Fruit fly (Drosophila melanogaster) whole organism, embryonic: ENCODE data around the gene vib.
A peak's percentile ranks its signal among the peaks of the same experiment; 100 is the strongest.

Experiments used
- Abd-B ChIP-seq: fragments of 200-800 bp; sonication (Bioruptor generic); optimal IDR thresholded peaks from 2 replicates; lab custom pipeline; 2018; ENCODE audit warnings: missing biosample characterization, mild to moderate bottlenecking, missing genetic modification characterization, moderate library complexity
- Adf1 ChIP-seq: fragments of 200-800 bp; sonication (Bioruptor generic); IDR thresholded peaks from 2 replicates; pipeline ENCODE4 v1.3.6; 2022; ENCODE audit warnings: missing biosample characterization, missing genetic modification characterization
- Blimp-1 ChIP-seq: fragments of 200-800 bp; sonication (Bioruptor generic); optimal IDR thresholded peaks from 3 replicates; lab custom pipeline; 2018; ENCODE audit warnings: missing biosample characterization, missing genetic modification characterization, mild to moderate bottlenecking, moderate library complexity, missing genetic modification reagents
- C15 ChIP-seq: fragments of 200-800 bp; sonication (Bioruptor generic); IDR thresholded peaks from 3 replicates; pipeline ENCODE4 v1.3.6; 2022; ENCODE audit warnings: missing biosample characterization, missing genetic modification characterization
- CG10321 ChIP-seq: fragments of 200-800 bp; sonication (Bioruptor generic); IDR thresholded peaks from 2 replicates; pipeline ENCODE4 v1.3.6; 2022; ENCODE audit warnings: missing biosample characterization, missing genetic modification characterization
- CG11504 ChIP-seq: fragments of 200-800 bp; sonication (Bioruptor generic); optimal IDR thresholded peaks from 3 replicates; lab custom pipeline; 2019; ENCODE audit warnings: missing biosample characterization, mild to moderate bottlenecking, missing genetic modification characterization, moderate library complexity
- CG12104 ChIP-seq: fragments of 200-800 bp; sonication (Bioruptor generic); optimal IDR thresholded peaks from 3 replicates; lab custom pipeline; 2016; ENCODE audit warnings: missing biosample characterization, missing genetic modification characterization
- CG13287 ChIP-seq: fragments of 200-800 bp; sonication (Bioruptor generic); IDR thresholded peaks from 2 replicates; pipeline ENCODE4 v1.3.6; 2022; ENCODE audit warnings: missing biosample characterization, missing genetic modification characterization; ENCODE audit not compliant: partially characterized antibody
- CG15514 ChIP-seq: fragments of 200-800 bp; sonication (Bioruptor generic); optimal IDR thresholded peaks from 3 replicates; lab custom pipeline; 2017; ENCODE audit warnings: missing biosample characterization, missing genetic modification characterization, mild to moderate bottlenecking, moderate library complexity, missing genetic modification reagents
- CG16779 ChIP-seq: fragments of 200-800 bp; sonication (Bioruptor generic); IDR thresholded peaks from 2 replicates; pipeline ENCODE4 v1.3.6; 2022; ENCODE audit warnings: missing biosample characterization, missing genetic modification characterization
- CG17328 ChIP-seq: fragments of 200-800 bp; sonication (Bioruptor generic); IDR thresholded peaks from 2 replicates; pipeline ENCODE4 v1.3.6; 2022; ENCODE audit warnings: missing biosample characterization, missing genetic modification characterization
- CG17912 ChIP-seq: fragments of 200-800 bp; sonication (Bioruptor generic); optimal IDR thresholded peaks from 2 replicates; lab custom pipeline; 2018; ENCODE audit warnings: missing biosample characterization, mild to moderate bottlenecking, missing genetic modification characterization
- CG2678 ChIP-seq: fragments of 200-800 bp; sonication (Bioruptor generic); optimal IDR thresholded peaks from 3 replicates; lab custom pipeline; 2019; ENCODE audit warnings: missing biosample characterization, mild to moderate bottlenecking, missing genetic modification characterization, moderate library complexity
- CG4854 ChIP-seq: fragments of 200-800 bp; sonication (Bioruptor generic); optimal IDR thresholded peaks from 2 replicates; lab custom pipeline; 2016; ENCODE audit warnings: missing biosample characterization, missing genetic modification characterization, inconsistent platforms
- CG6175 ChIP-seq: fragments of 200-800 bp; sonication (Bioruptor generic); IDR thresholded peaks from 3 replicates; pipeline ENCODE4 v1.3.6; 2022; ENCODE audit warnings: missing biosample characterization, missing genetic modification characterization
- CG6654 ChIP-seq: fragments of 200-800 bp; sonication (Bioruptor generic); optimal IDR thresholded peaks from 2 replicates; lab custom pipeline; 2017; ENCODE audit warnings: missing biosample characterization, mild to moderate bottlenecking, missing genetic modification characterization
- CG7357 ChIP-seq: fragments of 200-800 bp; sonication (Bioruptor generic); IDR thresholded peaks from 3 replicates; pipeline ENCODE4 v1.3.6; 2022; ENCODE audit warnings: missing biosample characterization, missing genetic modification characterization
- CG7372 ChIP-seq: fragments of 200-800 bp; sonication (Bioruptor generic); IDR thresholded peaks from 2 replicates; pipeline ENCODE4 v1.3.6; 2022; ENCODE audit warnings: missing biosample characterization, missing genetic modification characterization
- CG9437 ChIP-seq: fragments of 200-800 bp; sonication (Bioruptor generic); optimal IDR thresholded peaks from 2 replicates; lab custom pipeline; 2018; ENCODE audit warnings: missing biosample characterization, mild to moderate bottlenecking, missing genetic modification characterization
- CG9797 ChIP-seq: fragments of 200-800 bp; sonication (Bioruptor generic); optimal IDR thresholded peaks from 3 replicates; lab custom pipeline; 2018; ENCODE audit warnings: missing biosample characterization, mild to moderate bottlenecking, missing genetic modification characterization
- D ChIP-seq, 2 experiments: fragments of 200-800 bp in 1 of 2; fragments of >200 bp in 1 of 2; sonication (Bioruptor generic) in 1 of 2; optimal IDR thresholded peaks; 2 replicates in 1 of 2; 3 replicates in 1 of 2; lab custom pipeline; 2017; ENCODE audit warnings: mild to moderate bottlenecking in 1 of 2, missing biosample characterization in 1 of 2, missing genetic modification characterization in 1 of 2, missing genetic modification reagents in 1 of 2
- Dip3 ChIP-seq: fragments of 200-800 bp; sonication (Bioruptor generic); optimal IDR thresholded peaks from 3 replicates; lab custom pipeline; 2016; ENCODE audit warnings: missing biosample characterization, missing genetic modification characterization
- Gug ChIP-seq: fragments of 200-800 bp; sonication (Bioruptor generic); IDR thresholded peaks from 4 replicates; pipeline ENCODE4 v1.3.6; 2022; ENCODE audit warnings: missing biosample characterization, missing genetic modification characterization
- Hr78 ChIP-seq, 2 experiments: fragments of 200-800 bp in 1 of 2; fragments of >200 bp in 1 of 2; sonication (Bioruptor generic) in 1 of 2; optimal IDR thresholded peaks; 2 replicates each; lab custom pipeline; 2017 to 2019; ENCODE audit warnings: missing biosample characterization in 2 of 2, missing genetic modification characterization in 2 of 2, mild to moderate bottlenecking in 1 of 2, moderate library complexity in 1 of 2
- Jarid2 ChIP-seq: fragments of 200-800 bp; sonication (Bioruptor generic); optimal IDR thresholded peaks from 3 replicates; lab custom pipeline; 2017; ENCODE audit warnings: mild to moderate bottlenecking, missing biosample characterization, missing genetic modification reagents, missing genetic modification characterization
- NC2α ChIP-seq: fragments of 200-800 bp; sonication (Bioruptor generic); optimal IDR thresholded peaks from 2 replicates; lab custom pipeline; 2016; ENCODE audit warnings: missing biosample characterization, missing genetic modification characterization
- Nf-YA ChIP-seq: fragments of 200-800 bp; sonication (Bioruptor generic); IDR thresholded peaks from 2 replicates; pipeline ENCODE4 v1.3.6; 2022; ENCODE audit warnings: missing biosample characterization, missing genetic modification characterization
- Sox100B ChIP-seq: fragments of 200-800 bp; sonication (Bioruptor generic); optimal IDR thresholded peaks from 3 replicates; lab custom pipeline; 2018; ENCODE audit warnings: missing biosample characterization, mild to moderate bottlenecking, missing genetic modification characterization
- Xbp1 ChIP-seq: fragments of 200-800 bp; sonication (Bioruptor generic); optimal IDR thresholded peaks from 3 replicates; lab custom pipeline; 2016; ENCODE audit warnings: missing biosample characterization, mild to moderate bottlenecking, missing genetic modification characterization
- Xrp1 ChIP-seq: fragments of 200-800 bp; sonication (Bioruptor generic); IDR thresholded peaks from 2 replicates; pipeline ENCODE4 v1.3.6; 2022; ENCODE audit warnings: missing biosample characterization, missing genetic modification characterization
- al ChIP-seq: fragments of 200-800 bp; sonication (Bioruptor generic); IDR thresholded peaks from 2 replicates; pipeline ENCODE4 v1.3.6; 2022; ENCODE audit warnings: missing biosample characterization, missing genetic modification characterization
- amos ChIP-seq: fragments of 200-800 bp; sonication (Bioruptor generic); IDR thresholded peaks from 2 replicates; pipeline ENCODE4 v1.3.6; 2022; ENCODE audit warnings: missing biosample characterization, missing genetic modification characterization; ENCODE audit not compliant: partially characterized antibody
- chn ChIP-seq: fragments of 200-800 bp; sonication (Bioruptor generic); optimal IDR thresholded peaks from 2 replicates; lab custom pipeline; 2016; ENCODE audit warnings: missing biosample characterization, missing genetic modification characterization
- ci ChIP-seq: fragments of 200-800 bp; sonication (Bioruptor generic); IDR thresholded peaks from 3 replicates; pipeline ENCODE4 v1.3.6; 2022; ENCODE audit warnings: missing biosample characterization, missing genetic modification characterization
- disco-r ChIP-seq: fragments of 200-800 bp; sonication (Bioruptor generic); optimal IDR thresholded peaks from 2 replicates; lab custom pipeline; 2016; ENCODE audit warnings: missing biosample characterization, missing genetic modification characterization
- dmrt99B ChIP-seq: fragments of 200-800 bp; sonication (Bioruptor generic); optimal IDR thresholded peaks from 2 replicates; lab custom pipeline; 2018; ENCODE audit warnings: missing biosample characterization, mild to moderate bottlenecking, missing genetic modification characterization, moderate library complexity
- ewg ChIP-seq: fragments of 200-800 bp; sonication (Bioruptor generic); optimal IDR thresholded peaks from 3 replicates; lab custom pipeline; 2017; ENCODE audit warnings: mild to moderate bottlenecking, missing biosample characterization, missing genetic modification reagents, missing genetic modification characterization
- her ChIP-seq: fragments of 200-800 bp; sonication (Bioruptor generic); optimal IDR thresholded peaks from 2 replicates; lab custom pipeline; 2016; ENCODE audit warnings: missing biosample characterization, missing genetic modification characterization
- kah ChIP-seq: fragments of 200-800 bp; sonication (Bioruptor generic); optimal IDR thresholded peaks from 2 replicates; lab custom pipeline; 2018; ENCODE audit warnings: missing biosample characterization, mild to moderate bottlenecking, missing genetic modification characterization
- knrl ChIP-seq: fragments of 200-800 bp; sonication (Bioruptor generic); IDR thresholded peaks from 3 replicates; pipeline ENCODE4 v1.3.6; 2022; ENCODE audit warnings: missing biosample characterization, missing genetic modification characterization; ENCODE audit not compliant: partially characterized antibody
- nerfin-1 ChIP-seq: fragments of 200-800 bp; sonication (Bioruptor generic); optimal IDR thresholded peaks from 3 replicates; lab custom pipeline; 2019; ENCODE audit warnings: missing biosample characterization, mild to moderate bottlenecking, missing genetic modification characterization, moderate library complexity
- onecut ChIP-seq: fragments of 200-800 bp; sonication (Bioruptor generic); IDR thresholded peaks from 2 replicates; pipeline ENCODE4 v1.3.6; 2022; ENCODE audit warnings: missing biosample characterization, missing genetic modification characterization
- pum ChIP-seq: fragments of 200-800 bp; sonication (Bioruptor generic); optimal IDR thresholded peaks from 2 replicates; lab custom pipeline; 2016; ENCODE audit warnings: missing biosample characterization, missing genetic modification characterization
- pzg ChIP-seq: fragments of 200-800 bp; sonication (Bioruptor generic); optimal IDR thresholded peaks from 3 replicates; lab custom pipeline; 2018; ENCODE audit warnings: missing biosample characterization, mild to moderate bottlenecking, missing genetic modification characterization, moderate library complexity
- seq ChIP-seq: fragments of 200-800 bp; sonication (Bioruptor generic); IDR thresholded peaks from 2 replicates; pipeline ENCODE4 v1.3.6; 2022; ENCODE audit warnings: missing biosample characterization, missing genetic modification characterization
- sna ChIP-seq: fragments of 200-800 bp; sonication (Bioruptor generic); IDR thresholded peaks from 2 replicates; pipeline ENCODE4 v1.3.6; 2022; ENCODE audit warnings: missing biosample characterization, missing genetic modification characterization; ENCODE audit not compliant: partially characterized antibody
- so ChIP-seq: fragments of 200-800 bp; sonication (Bioruptor generic); IDR thresholded peaks from 3 replicates; pipeline ENCODE4 v1.3.6; 2022; ENCODE audit warnings: missing biosample characterization, missing genetic modification characterization
- tgo ChIP-seq: fragments of 200-800 bp; sonication (Bioruptor generic); IDR thresholded peaks from 3 replicates; pipeline ENCODE4 v1.3.6; 2022; ENCODE audit warnings: missing biosample characterization, missing genetic modification characterization
- wdn ChIP-seq: fragments of 200-800 bp; sonication (Bioruptor generic); IDR thresholded peaks from 2 replicates; pipeline ENCODE4 v1.3.6; 2022; ENCODE audit warnings: missing biosample characterization, missing genetic modification characterization
- zf30C ChIP-seq: fragments of 200-800 bp; sonication (Bioruptor generic); optimal IDR thresholded peaks from 3 replicates; lab custom pipeline; 2018; ENCODE audit warnings: missing biosample characterization, mild to moderate bottlenecking, missing genetic modification characterization
- zfh1 ChIP-seq: fragments of 200-800 bp; sonication (Bioruptor generic); IDR thresholded peaks from 3 replicates; pipeline ENCODE4 v1.3.6; 2022; ENCODE audit warnings: missing biosample characterization, missing genetic modification characterization

Gene vib

dm6 chr3R:19211778-19212177 is 14.7 kb downstream of the vib start, which contains the start of gene cry (continued):
- TF ChIP-seq al (GFP tag; lab: Robert Waterston, UW) (no peak), nerfin-1 (no peak), disco-r (no peak), CG13287 (no peak), CG12104 (peak; percentile 8), Adf1 (GFP tag; lab: Robert Waterston, UW) (no peak), pum (no peak), chn (GFP tag; lab: Kevin White, UChicago) (peak; percentile 17), knrl (GFP tag; lab: Robert Waterston, UW) (no peak), Xrp1 (peak; percentile 70; the same call in 1 of the 2 replicates), CG6654 (peak; percentile 31), CG16779 (GFP tag; lab: Robert Waterston, UW) (no peak), CG9797 (no peak), Dip3 (no peak), wdn (GFP tag; lab: Robert Waterston, UW) (no peak), zf30C (GFP tag; lab: Kevin White, UChicago) (no peak), sna (GFP tag; lab: Robert Waterston, UW) (no peak), CG7372 (GFP tag; lab: Robert Waterston, UW) (no peak), onecut (GFP tag; lab: Robert Waterston, UW) (no peak), her (GFP tag; lab: Kevin White, UChicago) (no peak), zfh1 (GFP tag; lab: Robert Waterston, UW) (no peak), Gug (GFP tag; lab: Robert Waterston, UW) (no peak), C15 (GFP tag; lab: Robert Waterston, UW) (no peak), ci (GFP tag; lab: Robert Waterston, UW) (no peak), CG10321 (GFP tag; lab: Robert Waterston, UW) (no peak), kah (peak; percentile 14), Sox100B (GFP tag; lab: Kevin White, UChicago) (peak; percentile 68), seq (GFP tag; lab: Robert Waterston, UW) (no peak), Abd-B (GFP tag; lab: Kevin White, UChicago) (peak; percentile 66), dmrt99B (tag; lab: Kevin White, UChicago) (peak; percentile 80), CG7357 (GFP tag; lab: Robert Waterston, UW) (no peak), ewg (GFP tag; lab: Kevin White, UChicago) (peak; percentile 57), D (optimal IDR thresholded peaks at IDR 0.05; lab: Kevin White, UChicago) (no peak), D (GFP tag; optimal IDR thresholded peaks at IDR 0.05; lab: Kevin White, UChicago) (peak; percentile 70), so (GFP tag; lab: Robert Waterston, UW) (peak; percentile 17; the same call in 1 of the 3 replicates), Blimp-1 (GFP tag; lab: Kevin White, UChicago) (no peak), Hr78 (GFP tag; optimal IDR thresholded peaks at IDR 0.05; lab: Kevin White, UChicago) (peak in 1 of 2 experiments; percentile 27), Nf-YA (GFP tag; lab: Robert Waterston, UW) (no peak), CG17912 (no peak), pzg (GFP tag; lab: Kevin White, UChicago) (no peak), CG2678 (tag; lab: Kevin White, UChicago) (peak; percentile 73), CG4854 (GFP tag; lab: Kevin White, UChicago) (no peak), CG11504 (tag; lab: Kevin White, UChicago) (peak; percentile 80), CG9437 (peak; percentile 64), CG15514 (no peak), amos (GFP tag; lab: Robert Waterston, UW) (no peak), CG17328 (GFP tag; lab: Robert Waterston, UW) (no peak), Jarid2 (GFP tag; lab: Kevin White, UChicago) (peak; percentile 23), NC2α (GFP tag; lab: Kevin White, UChicago) (no peak), CG6175 (GFP tag; lab: Robert Waterston, UW) (no peak), Xbp1 (peak; percentile 52), tgo (peak; percentile 37; the same call in 1 of the 3 replicates)
